Worm (Caenorhabditis elegans) whole organism, L4 larva: ENCODE measurements around the gene F58G1.2.

Source experiments
- F10B5.3 ChIP-seq: sonication (generic microtip); optimal IDR thresholded peaks from 2 replicates; lab custom pipeline; 2016; ENCODE audit warnings: mild to moderate bottlenecking, missing genetic modification characterization, missing compliant biosample characterization
- F26F4.8 ChIP-seq: fragments of 200-800 bp; sonication (Bioruptor generic); conservative IDR thresholded peaks from 2 replicates; pipeline ENCODE4 v1.3.6; 2022; ENCODE audit warnings: missing genetic modification characterization, missing compliant biosample characterization
- F37D6.2 ChIP-seq: sonication (generic microtip); optimal IDR thresholded peaks from 2 replicates; lab custom pipeline; 2016; ENCODE audit warnings: mild to moderate bottlenecking, missing genetic modification characterization, missing compliant biosample characterization
- F44E2.7 ChIP-seq: fragments of 200-800 bp; sonication (Bioruptor generic); IDR thresholded peaks from 2 replicates; pipeline ENCODE4 v2.1.2; 2022; ENCODE audit warnings: missing genetic modification characterization, missing compliant biosample characterization
- R02D3.7 ChIP-seq: fragments of 150-350 bp; sonication (generic microtip); optimal IDR thresholded peaks from 3 replicates; lab custom pipeline; 2014; ENCODE audit warnings: missing biosample characterization, missing genetic modification characterization
- T20F7.1 ChIP-seq: fragments of 200-800 bp; sonication (Bioruptor generic); optimal IDR thresholded peaks from 2 replicates; lab custom pipeline; 2018; ENCODE audit warnings: mild to moderate bottlenecking, missing genetic modification characterization, missing compliant biosample characterization
- Y48G9A.11 ChIP-seq: fragments of 200-800 bp; sonication (Bioruptor generic); IDR thresholded peaks from 2 replicates; pipeline ENCODE4 v1.3.6; 2022; ENCODE audit warnings: missing genetic modification reagents, missing genetic modification characterization, missing compliant biosample characterization
- Y5F2A.4 ChIP-seq: fragments of 200-800 bp; sonication (Bioruptor generic); optimal IDR thresholded peaks from 2 replicates; lab custom pipeline; 2018; ENCODE audit warnings: mild to moderate bottlenecking, missing genetic modification characterization, missing compliant biosample characterization
- Y75B8A.6 ChIP-seq: fragments of 200-800 bp; sonication (Bioruptor generic); IDR thresholded peaks from 2 replicates; pipeline ENCODE4 v1.3.6; 2022; ENCODE audit warnings: missing genetic modification reagents, missing genetic modification characterization, missing compliant biosample characterization
- ZK337.2 ChIP-seq: fragments of 200-800 bp; sonication (Bioruptor generic); IDR thresholded peaks from 2 replicates; pipeline ENCODE4 v1.3.6; 2022; ENCODE audit warnings: missing genetic modification reagents, missing genetic modification characterization, missing compliant biosample characterization
- ZK546.5 ChIP-seq, 2 experiments: sonication (generic microtip); optimal IDR thresholded peaks; 2 replicates each; lab custom pipeline; 2017; ENCODE audit warnings: missing biosample characterization in 2 of 2, missing genetic modification characterization in 2 of 2
- aly-2 ChIP-seq: sonication (generic microtip); optimal IDR thresholded peaks from 2 replicates; lab custom pipeline; 2018; ENCODE audit warnings: missing biosample characterization, missing genetic modification characterization
- arid-1 ChIP-seq: fragments of 200-800 bp; sonication (Bioruptor generic); conservative IDR thresholded peaks from 2 replicates; pipeline ENCODE4 v1.3.6; 2022; ENCODE audit warnings: missing genetic modification reagents, missing genetic modification characterization, missing compliant biosample characterization
- attf-4 ChIP-seq: sonication (generic microtip); optimal IDR thresholded peaks from 3 replicates; lab custom pipeline; 2017; ENCODE audit warnings: missing biosample characterization, missing genetic modification characterization
- ceh-28 ChIP-seq: fragments of 150-350 bp; optimal IDR thresholded peaks from 2 replicates; lab custom pipeline; 2014; ENCODE audit warnings: missing biosample characterization, missing genetic modification reagents, missing genetic modification characterization
- ceh-32 ChIP-seq: sonication (generic microtip); optimal IDR thresholded peaks from 2 replicates; lab custom pipeline; 2016; ENCODE audit warnings: mild to moderate bottlenecking, missing genetic modification characterization, missing compliant biosample characterization; ENCODE audit not compliant: poor library complexity
- ceh-44 ChIP-seq: fragments of 200-800 bp; sonication (Bioruptor generic); IDR thresholded peaks from 2 replicates; pipeline ENCODE4 v1.3.6; 2022; ENCODE audit warnings: missing genetic modification reagents, missing genetic modification characterization, missing compliant biosample characterization
- ces-1 ChIP-seq: fragments of 150-350 bp; sonication (generic microtip); optimal IDR thresholded peaks from 4 replicates; lab custom pipeline; 2014; ENCODE audit warnings: missing biosample characterization, missing genetic modification reagents, missing genetic modification characterization
- cey-2 ChIP-seq: sonication (generic microtip); optimal IDR thresholded peaks from 3 replicates; lab custom pipeline; 2017; ENCODE audit warnings: missing genetic modification characterization, mild to moderate bottlenecking, missing compliant biosample characterization, antibody characterized with exemption, borderline replicate concordance; ENCODE audit not compliant: insufficient read depth
- ctbp-1 ChIP-seq: fragments of 200-800 bp; sonication (Bioruptor generic); IDR thresholded peaks from 2 replicates; pipeline ENCODE4 v1.3.6; 2022; ENCODE audit warnings: missing genetic modification reagents, missing genetic modification characterization, missing compliant biosample characterization
- daf-12 ChIP-seq: fragments of 150-350 bp; optimal IDR thresholded peaks from 2 replicates; lab custom pipeline; 2014; ENCODE audit warnings: missing biosample characterization, missing genetic modification reagents, missing genetic modification characterization
- daf-8 ChIP-seq: fragments of 200-800 bp; sonication (Bioruptor generic); IDR thresholded peaks from 2 replicates; pipeline ENCODE4 v1.3.6; 2022; ENCODE audit warnings: missing genetic modification characterization, missing compliant biosample characterization
- dmd-6 ChIP-seq: fragments of 200-800 bp; sonication (Bioruptor generic); IDR thresholded peaks from 2 replicates; pipeline ENCODE4 v1.3.6; 2022; ENCODE audit warnings: missing genetic modification reagents, missing genetic modification characterization, missing compliant biosample characterization
- dmd-9 ChIP-seq: fragments of 200-800 bp; sonication (Bioruptor generic); IDR thresholded peaks from 2 replicates; pipeline ENCODE4 v1.3.6; 2022; ENCODE audit warnings: missing genetic modification reagents, missing genetic modification characterization, missing compliant biosample characterization
- dve-1 ChIP-seq: sonication (generic microtip); optimal IDR thresholded peaks from 2 replicates; lab custom pipeline; 2017; ENCODE audit warnings: antibody characterized with exemption, mild to moderate bottlenecking, missing genetic modification characterization, missing compliant biosample characterization; ENCODE audit not compliant: insufficient read depth
- egl-27 ChIP-seq: sonication (generic microtip); optimal IDR thresholded peaks from 3 replicates; lab custom pipeline; 2017; ENCODE audit warnings: missing biosample characterization, missing genetic modification reagents, missing genetic modification characterization
- fkh-10 ChIP-seq: fragments of 150-350 bp; optimal IDR thresholded peaks from 2 replicates; lab custom pipeline; 2014; ENCODE audit warnings: missing biosample characterization, missing genetic modification reagents, missing genetic modification characterization
- hmg-1.1 ChIP-seq: fragments of 200-800 bp; sonication (Bioruptor generic); IDR thresholded peaks from 2 replicates; pipeline ENCODE4 v1.3.6; 2022; ENCODE audit warnings: missing genetic modification reagents, missing genetic modification characterization, missing compliant biosample characterization
- jun-1 ChIP-seq: fragments of 150-350 bp; optimal IDR thresholded peaks from 2 replicates; lab custom pipeline; 2014; ENCODE audit warnings: missing biosample characterization, missing genetic modification reagents, missing genetic modification characterization
- lin-1 ChIP-seq: fragments of 200-800 bp; sonication (Bioruptor generic); IDR thresholded peaks from 2 replicates; pipeline ENCODE4 v1.3.6; 2022; ENCODE audit warnings: missing genetic modification reagents, missing genetic modification characterization, missing compliant biosample characterization
- lin-13 ChIP-seq: fragments of 150-350 bp; optimal IDR thresholded peaks from 2 replicates; lab custom pipeline; 2014; ENCODE audit warnings: missing biosample characterization, missing genetic modification reagents, missing genetic modification characterization
- lin-29 ChIP-seq: fragments of 200-800 bp; sonication (Bioruptor generic); IDR thresholded peaks from 2 replicates; pipeline ENCODE4 v1.3.6; 2022; ENCODE audit warnings: missing genetic modification reagents, missing genetic modification characterization, missing compliant biosample characterization
- lin-38 ChIP-seq: fragments of 200-800 bp; sonication (Bioruptor generic); IDR thresholded peaks from 2 replicates; pipeline ENCODE4 v1.3.6; 2022; ENCODE audit warnings: missing genetic modification reagents, missing genetic modification characterization, missing compliant biosample characterization
- lir-3 ChIP-seq: sonication (generic microtip); optimal IDR thresholded peaks from 2 replicates; lab custom pipeline; 2016; ENCODE audit warnings: mild to moderate bottlenecking, missing genetic modification characterization, missing compliant biosample characterization
- madf-9 ChIP-seq: fragments of 200-800 bp; sonication (Bioruptor generic); conservative IDR thresholded peaks from 2 replicates; pipeline ENCODE4 v1.3.6; 2022; ENCODE audit warnings: missing genetic modification reagents, missing genetic modification characterization, missing compliant biosample characterization
- mdt-29 ChIP-seq: fragments of 200-800 bp; sonication (Bioruptor generic); IDR thresholded peaks from 2 replicates; pipeline ENCODE4 v1.3.6; 2022; ENCODE audit warnings: missing genetic modification reagents, missing genetic modification characterization, missing compliant biosample characterization
- mxl-2 ChIP-seq: fragments of 200-800 bp; sonication (Bioruptor generic); conservative IDR thresholded peaks from 2 replicates; pipeline ENCODE4 v1.3.6; 2022; ENCODE audit warnings: missing genetic modification reagents, missing genetic modification characterization, missing compliant biosample characterization
- mxl-3 ChIP-seq: fragments of 200-800 bp; sonication (Bioruptor generic); optimal IDR thresholded peaks from 2 replicates; lab custom pipeline; 2018; ENCODE audit warnings: mild to moderate bottlenecking, missing genetic modification characterization, missing compliant biosample characterization
- nhr-10 ChIP-seq: fragments of 150-350 bp; optimal IDR thresholded peaks from 2 replicates; lab custom pipeline; 2014; ENCODE audit warnings: missing biosample characterization, missing genetic modification characterization
- nhr-76 ChIP-seq: fragments of 150-350 bp; optimal IDR thresholded peaks from 2 replicates; lab custom pipeline; 2014; ENCODE audit warnings: missing biosample characterization, missing genetic modification characterization
- php-3 ChIP-seq: fragments of 200-800 bp; sonication (Bioruptor generic); IDR thresholded peaks from 2 replicates; pipeline ENCODE4 v1.3.6; 2022; ENCODE audit warnings: missing genetic modification reagents, missing genetic modification characterization, missing compliant biosample characterization
- saeg-2 ChIP-seq: fragments of 200-800 bp; sonication (Bioruptor generic); IDR thresholded peaks from 2 replicates; pipeline ENCODE4 v1.3.6; 2022; ENCODE audit warnings: missing genetic modification reagents, missing genetic modification characterization, missing compliant biosample characterization
- sdz-12 ChIP-seq: fragments of 200-800 bp; sonication (Bioruptor generic); optimal IDR thresholded peaks from 2 replicates; lab custom pipeline; 2018; ENCODE audit warnings: mild to moderate bottlenecking, missing genetic modification characterization, missing compliant biosample characterization
- set-16 ChIP-seq: fragments of 200-800 bp; sonication (Bioruptor generic); IDR thresholded peaks from 2 replicates; pipeline ENCODE4 v1.3.6; 2022; ENCODE audit warnings: missing genetic modification reagents, missing genetic modification characterization, missing compliant biosample characterization
- skn-1 ChIP-seq: fragments of 150-350 bp; optimal IDR thresholded peaks from 2 replicates; lab custom pipeline; 2014; ENCODE audit warnings: missing biosample characterization, missing genetic modification characterization
- snpc-1.2 ChIP-seq: fragments of 200-800 bp; sonication (Bioruptor generic); IDR thresholded peaks from 2 replicates; pipeline ENCODE4 v1.3.6; 2022; ENCODE audit warnings: missing genetic modification reagents, missing genetic modification characterization, missing compliant biosample characterization
- snpc-4 ChIP-seq: fragments of 150-350 bp; optimal IDR thresholded peaks from 2 replicates; lab custom pipeline; 2014; ENCODE audit warnings: missing biosample characterization, missing genetic modification characterization
- spr-3 ChIP-seq: fragments of 200-800 bp; sonication (Bioruptor generic); optimal IDR thresholded peaks from 2 replicates; lab custom pipeline; 2018; ENCODE audit warnings: mild to moderate bottlenecking, missing genetic modification characterization, missing compliant biosample characterization
- vab-7 ChIP-seq: fragments of 200-800 bp; sonication (Bioruptor generic); IDR thresholded peaks from 2 replicates; pipeline ENCODE4 v1.3.6; 2022; ENCODE audit warnings: missing genetic modification reagents, missing genetic modification characterization, missing compliant biosample characterization
- zip-11 ChIP-seq: fragments of 200-800 bp; sonication (Bioruptor generic); IDR thresholded peaks from 2 replicates; pipeline ENCODE4 v1.3.6; 2022; ENCODE audit warnings: missing genetic modification characterization, missing compliant biosample characterization

The F58G1.2 gene

DNA sequence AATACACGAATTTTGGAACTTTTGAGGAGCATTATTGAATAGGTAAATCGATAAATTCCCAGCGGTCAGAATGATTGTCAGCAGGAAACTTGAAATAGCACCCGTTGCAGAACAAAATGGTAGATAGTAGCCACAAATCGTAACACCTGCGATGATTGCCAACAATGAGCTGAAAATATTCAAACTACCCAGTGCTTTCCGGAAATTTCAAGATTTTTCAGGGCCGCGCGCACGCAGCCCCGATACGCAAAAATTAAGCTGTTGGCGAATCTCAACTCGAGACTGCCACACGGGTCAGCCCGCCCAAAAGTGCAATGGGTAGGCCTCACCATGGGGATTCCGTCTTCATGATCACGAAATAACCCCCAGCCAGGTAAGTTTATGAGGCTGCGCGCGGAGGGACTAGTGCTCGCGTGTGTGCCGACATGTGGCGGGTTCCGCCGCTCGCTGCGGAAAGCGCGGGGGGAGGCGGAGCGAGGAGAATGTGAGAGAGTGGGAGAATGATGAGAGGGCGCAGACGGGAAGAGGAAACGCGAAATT lies 25.8 kb upstream of the F58G1.2 start (continued):
- TF ChIP-seq snpc-4 (tag; lab: Kevin White, UChicago), result peak; percentile 97
- TF ChIP-seq daf-8 (GFP tag; lab: Robert Waterston, UW), result peak; percentile 79; the same call in 1 of the 2 replicates
- peak; percentile 82 for TF ChIP-seq F37D6.2 (tag; lab: Kevin White, UChicago)
- TF ChIP-seq zip-11 (GFP tag; lab: Robert Waterston, UW), result no peak
- TF ChIP-seq ces-1 (GFP tag; lab: Kevin White, UChicago), result peak; percentile 4
- TF ChIP-seq skn-1 (tag; lab: Kevin White, UChicago), result no peak
- no peak for TF ChIP-seq nhr-76 (tag; lab: Kevin White, UChicago)
- TF ChIP-seq fkh-10 (GFP tag; lab: Kevin White, UChicago), result no peak
- peak; percentile 42 for TF ChIP-seq ZK337.2 (GFP tag; lab: Robert Waterston, UW)
- no peak for TF ChIP-seq R02D3.7 (tag; lab: Kevin White, UChicago)
- peak; percentile 23 for TF ChIP-seq ceh-32
- peak; percentile 88 for TF ChIP-seq F10B5.3
- peak; percentile 77 for TF ChIP-seq nhr-10 (tag; lab: Kevin White, UChicago)
- TF ChIP-seq ctbp-1 (GFP tag; lab: Robert Waterston, UW), result peak; percentile 93
- peak; percentile 76 for TF ChIP-seq lin-1 (GFP tag; lab: Robert Waterston, UW)
- TF ChIP-seq F26F4.8, result no peak
- TF ChIP-seq ceh-28 (tag; lab: Kevin White, UChicago), result peak; percentile 30
- no peak for TF ChIP-seq egl-27 (tag; lab: Kevin White, UChicago)
- peak; percentile 89 for TF ChIP-seq dmd-9 (GFP tag; lab: Robert Waterston, UW)
- TF ChIP-seq sdz-12 (GFP tag; lab: Kevin White, UChicago), result peak; percentile 88
- peak; percentile 79; the same call in 1 of the 2 replicates for TF ChIP-seq vab-7 (GFP tag; lab: Robert Waterston, UW)
- TF ChIP-seq mxl-3 (GFP tag; lab: Kevin White, UChicago), result peak; percentile 90
- TF ChIP-seq Y75B8A.6 (GFP tag; lab: Robert Waterston, UW), result peak; percentile 80; the same call in 1 of the 2 replicates
- TF ChIP-seq F44E2.7 (GFP tag; lab: Robert Waterston, UW), result peak; percentile 84
- no peak for TF ChIP-seq daf-12 (tag; lab: Kevin White, UChicago)
- peak; percentile 93 for TF ChIP-seq ceh-44 (GFP tag; lab: Robert Waterston, UW)
- TF ChIP-seq cey-2 (tag; lab: Kevin White, UChicago), result no peak
- TF ChIP-seq dve-1 (tag; lab: Kevin White, UChicago), result peak; percentile 97
- TF ChIP-seq ZK546.5 (tag; optimal IDR thresholded peaks at IDR 0.05; lab: Kevin White, UChicago), result no peak
- peak; percentile 98 for TF ChIP-seq madf-9 (GFP tag; lab: Robert Waterston, UW)
- peak; percentile 88 for TF ChIP-seq lin-38 (GFP tag; lab: Robert Waterston, UW)
- peak; percentile 49 for TF ChIP-seq Y5F2A.4 (GFP tag; lab: Kevin White, UChicago)
- TF ChIP-seq lin-13, result peak; percentile 88
- peak; percentile 87 for TF ChIP-seq php-3 (GFP tag; lab: Robert Waterston, UW)
- TF ChIP-seq mdt-29 (GFP tag; lab: Robert Waterston, UW), result peak; percentile 96
- no peak for TF ChIP-seq T20F7.1 (GFP tag; lab: Kevin White, UChicago)
- TF ChIP-seq arid-1, result peak; percentile 86
- peak; percentile 95 for TF ChIP-seq spr-3
- peak; percentile 93 for TF ChIP-seq hmg-1.1 (GFP tag; lab: Robert Waterston, UW)
- peak; percentile 68; the same call in 1 of the 2 replicates for TF ChIP-seq lin-29 (GFP tag; lab: Robert Waterston, UW)
- TF ChIP-seq lir-3 (tag; lab: Kevin White, UChicago), result peak; percentile 82
- peak; percentile 73 for TF ChIP-seq jun-1
- TF ChIP-seq Y48G9A.11, result peak; percentile 90
- peak; percentile 62 for TF ChIP-seq aly-2 (tag; lab: Kevin White, UChicago)
- peak; percentile 90; the same call in 1 of the 2 replicates for TF ChIP-seq dmd-6 (GFP tag; lab: Robert Waterston, UW)
- TF ChIP-seq set-16 (GFP tag; lab: Robert Waterston, UW), result peak; percentile 100
- TF ChIP-seq saeg-2 (GFP tag; lab: Robert Waterston, UW), result peak; percentile 84
- TF ChIP-seq mxl-2 (GFP tag; lab: Robert Waterston, UW), result peak; percentile 58; the same call in 1 of the 2 replicates
- TF ChIP-seq snpc-1.2 (GFP tag; lab: Robert Waterston, UW), result peak; percentile 84
- TF ChIP-seq attf-4 (tag; lab: Kevin White, UChicago), result no peak
